Worm (Caenorhabditis elegans) whole organism, L1 larva: ENCODE data around the gene lin-15B.

Source experiments
- C16A3.4 ChIP-seq: fragments of 150-350 bp; optimal IDR thresholded peaks from 2 replicates; lab custom pipeline; 2014; ENCODE audit warnings: missing biosample characterization, missing genetic modification characterization
- C34B4.2 ChIP-seq: sonication (generic microtip); optimal IDR thresholded peaks from 2 replicates; lab custom pipeline; 2017; ENCODE audit warnings: mild to moderate bottlenecking, missing genetic modification characterization, missing compliant biosample characterization
- aha-1 ChIP-seq: fragments of 150-350 bp; optimal IDR thresholded peaks from 2 replicates; lab custom pipeline; 2014; ENCODE audit warnings: missing biosample characterization, missing genetic modification characterization
- ama-1 ChIP-seq: fragments of 150-350 bp; optimal IDR thresholded peaks from 2 replicates; lab custom pipeline; 2014
- blmp-1 ChIP-seq: fragments of 150-350 bp; optimal IDR thresholded peaks from 2 replicates; lab custom pipeline; 2014; ENCODE audit warnings: missing biosample characterization, missing genetic modification characterization
- ceh-63 ChIP-seq: fragments of 200-800 bp; sonication (Bioruptor generic); optimal IDR thresholded peaks from 2 replicates; lab custom pipeline; 2018; ENCODE audit warnings: mild to moderate bottlenecking, missing genetic modification characterization, missing compliant biosample characterization
- ceh-82 ChIP-seq, 3 experiments: fragments of 150-350 bp in 1 of 3; sonication (generic microtip) in 2 of 3; optimal IDR thresholded peaks; 2 replicates each; lab custom pipeline; 2014 to 2017; ENCODE audit warnings: missing biosample characterization in 3 of 3, missing genetic modification characterization in 3 of 3
- ceh-90 ChIP-seq: sonication (generic microtip); optimal IDR thresholded peaks from 2 replicates; lab custom pipeline; 2016; ENCODE audit warnings: missing genetic modification characterization, missing compliant biosample characterization
- dpl-1 ChIP-seq, 3 experiments: fragments of 150-350 bp in 2 of 3; sonication (generic microtip) in 1 of 3; optimal IDR thresholded peaks; 2 replicates each; lab custom pipeline; 2014 to 2017; ENCODE audit warnings: missing biosample characterization in 3 of 3, missing genetic modification characterization in 3 of 3, missing genetic modification reagents in 3 of 3
- dsc-1 ChIP-seq: sonication (generic microtip); optimal IDR thresholded peaks from 2 replicates; lab custom pipeline; 2016; ENCODE audit warnings: mild to moderate bottlenecking, missing genetic modification characterization, missing compliant biosample characterization
- efl-1 ChIP-seq, 4 experiments: fragments of 150-350 bp; optimal IDR thresholded peaks in 3 of 4; peaks in 1 of 4; 1 replicate in 1 of 4; 2 replicates in 3 of 4; lab custom pipeline; 2014; ENCODE audit warnings: missing biosample characterization in 2 of 4, missing genetic modification characterization in 2 of 4, missing genetic modification reagents in 2 of 4
- efl-3 ChIP-seq: fragments of 200-800 bp; sonication (Bioruptor generic); optimal IDR thresholded peaks from 2 replicates; lab custom pipeline; 2018; ENCODE audit warnings: mild to moderate bottlenecking, missing genetic modification characterization, missing compliant biosample characterization
- egl-13 ChIP-seq: sonication (generic microtip); optimal IDR thresholded peaks from 2 replicates; lab custom pipeline; 2016; ENCODE audit warnings: missing genotype, missing genetic modification reagents, missing genetic modification characterization, missing compliant biosample characterization
- egl-27 ChIP-seq, 2 experiments: fragments of 150-350 bp in 1 of 2; sonication (generic microtip); optimal IDR thresholded peaks; 3 replicates each; lab custom pipeline; 2017 to 2018; ENCODE audit warnings: missing biosample characterization in 2 of 2, missing genetic modification characterization in 2 of 2, missing genetic modification reagents in 2 of 2
- elt-2 ChIP-seq: sonication (generic microtip); optimal IDR thresholded peaks from 2 replicates; lab custom pipeline; 2016; ENCODE audit warnings: missing genetic modification characterization, mild to moderate bottlenecking, inconsistent platforms, missing compliant biosample characterization, missing genetic modification reagents
- fkh-4 ChIP-seq: sonication (generic microtip); optimal IDR thresholded peaks from 2 replicates; lab custom pipeline; 2016; ENCODE audit warnings: missing compliant biosample characterization, missing genetic modification characterization, borderline replicate concordance
- fkh-8 ChIP-seq: sonication (generic microtip); optimal IDR thresholded peaks from 2 replicates; lab custom pipeline; 2016; ENCODE audit warnings: mild to moderate bottlenecking, missing genetic modification characterization, missing compliant biosample characterization
- irx-1 ChIP-seq: sonication (generic microtip); optimal IDR thresholded peaks from 2 replicates; lab custom pipeline; 2016; ENCODE audit warnings: missing genetic modification characterization, missing compliant biosample characterization
- jun-1 ChIP-seq: fragments of 150-350 bp; optimal IDR thresholded peaks from 2 replicates; lab custom pipeline; 2014; ENCODE audit warnings: missing biosample characterization, missing genetic modification reagents, missing genetic modification characterization
- lin-13 ChIP-seq: fragments of 150-350 bp; optimal IDR thresholded peaks from 2 replicates; lab custom pipeline; 2014; ENCODE audit warnings: missing biosample characterization, missing genetic modification reagents, missing genetic modification characterization
- lin-15B ChIP-seq: fragments of 150-350 bp; sonication (generic microtip); optimal IDR thresholded peaks from 3 replicates; lab custom pipeline; 2014; ENCODE audit warnings: missing biosample characterization, missing genetic modification characterization
- lin-39 ChIP-seq: fragments of 150-350 bp; optimal IDR thresholded peaks from 2 replicates; lab custom pipeline; 2014; ENCODE audit warnings: missing biosample characterization, missing genetic modification reagents, missing genetic modification characterization
- lir-3 ChIP-seq: sonication (generic microtip); optimal IDR thresholded peaks from 2 replicates; lab custom pipeline; 2016; ENCODE audit warnings: mild to moderate bottlenecking, missing genetic modification characterization, moderate library complexity, missing compliant biosample characterization; ENCODE audit not compliant: poor library complexity
- lsy-2 ChIP-seq, 2 experiments: fragments of 150-350 bp; optimal IDR thresholded peaks; 2 replicates each; lab custom pipeline; 2014; ENCODE audit warnings: missing biosample characterization in 2 of 2, missing genetic modification characterization in 2 of 2
- mdl-1 ChIP-seq, 2 experiments: fragments of 150-350 bp; optimal IDR thresholded peaks; 2 replicates each; lab custom pipeline; 2014 to 2017; ENCODE audit warnings: missing biosample characterization in 2 of 2, missing genetic modification characterization in 2 of 2, inconsistent platforms in 1 of 2
- mef-2 ChIP-seq: fragments of 150-350 bp; optimal IDR thresholded peaks from 2 replicates; lab custom pipeline; 2014; ENCODE audit warnings: missing biosample characterization, missing genetic modification characterization
- nhr-12 ChIP-seq: sonication (generic microtip); optimal IDR thresholded peaks from 2 replicates; lab custom pipeline; 2017; ENCODE audit warnings: missing biosample characterization, missing genetic modification characterization
- nhr-20 ChIP-seq: sonication (generic microtip); optimal IDR thresholded peaks from 2 replicates; lab custom pipeline; 2016; ENCODE audit warnings: mild to moderate bottlenecking, missing genetic modification characterization, missing compliant biosample characterization
- nhr-237 ChIP-seq: fragments of 150-350 bp; optimal IDR thresholded peaks from 2 replicates; lab custom pipeline; 2014; ENCODE audit warnings: missing biosample characterization, missing genetic modification characterization
- nhr-28 ChIP-seq: fragments of 150-350 bp; optimal IDR thresholded peaks from 2 replicates; lab custom pipeline; 2014; ENCODE audit warnings: missing biosample characterization, missing genetic modification characterization
- nhr-71 ChIP-seq: sonication (generic microtip); optimal IDR thresholded peaks from 2 replicates; lab custom pipeline; 2016; ENCODE audit warnings: mild to moderate bottlenecking, missing genetic modification characterization, moderate library complexity, missing compliant biosample characterization
- nhr-76 ChIP-seq: sonication (generic microtip); optimal IDR thresholded peaks from 2 replicates; lab custom pipeline; 2017; ENCODE audit warnings: missing biosample characterization, missing genetic modification characterization
- nhr-77 ChIP-seq: fragments of 150-350 bp; optimal IDR thresholded peaks from 2 replicates; lab custom pipeline; 2014; ENCODE audit warnings: missing biosample characterization, missing genetic modification characterization
- nhr-84 ChIP-seq: sonication (generic microtip); optimal IDR thresholded peaks from 2 replicates; lab custom pipeline; 2017; ENCODE audit warnings: missing biosample characterization, missing genetic modification characterization
- nhr-85 ChIP-seq: sonication (generic microtip); peaks from one replicate; lab custom pipeline; 2016; ENCODE audit warnings: missing genetic modification characterization, inconsistent platforms, missing compliant biosample characterization
- nhr-90 ChIP-seq: sonication (generic microtip); optimal IDR thresholded peaks from 2 replicates; lab custom pipeline; 2016; ENCODE audit warnings: mild to moderate bottlenecking, missing genetic modification characterization, missing compliant biosample characterization; ENCODE audit not compliant: poor library complexity
- skn-1 ChIP-seq: fragments of 150-350 bp; optimal IDR thresholded peaks from 2 replicates; lab custom pipeline; 2014; ENCODE audit warnings: missing biosample characterization, missing genetic modification characterization
- snpc-4 ChIP-seq: fragments of 150-350 bp; optimal IDR thresholded peaks from 2 replicates; lab custom pipeline; 2014; ENCODE audit warnings: missing biosample characterization, missing genetic modification characterization
- snu-23 ChIP-seq: sonication (generic microtip); optimal IDR thresholded peaks from 2 replicates; lab custom pipeline; 2016; ENCODE audit warnings: missing genetic modification characterization, missing compliant biosample characterization
- sox-4 ChIP-seq: sonication (generic microtip); optimal IDR thresholded peaks from 2 replicates; lab custom pipeline; 2016; ENCODE audit warnings: missing genetic modification characterization, missing compliant biosample characterization
- sptf-1 ChIP-seq: fragments of 150-350 bp; optimal IDR thresholded peaks from 2 replicates; lab custom pipeline; 2014; ENCODE audit warnings: missing biosample characterization, missing genetic modification characterization
- sup-37 ChIP-seq: fragments of 200-800 bp; sonication (Bioruptor generic); optimal IDR thresholded peaks from 2 replicates; lab custom pipeline; 2018; ENCODE audit warnings: mild to moderate bottlenecking, missing genetic modification characterization, missing compliant biosample characterization
- swsn-7 ChIP-seq: sonication (generic microtip); optimal IDR thresholded peaks from 2 replicates; lab custom pipeline; 2016; ENCODE audit warnings: missing genetic modification characterization, missing compliant biosample characterization
- tbx-2 ChIP-seq: sonication (generic microtip); optimal IDR thresholded peaks from 2 replicates; lab custom pipeline; 2016; ENCODE audit warnings: missing genetic modification characterization, missing compliant biosample characterization
- tlp-1 ChIP-seq: fragments of 150-350 bp; optimal IDR thresholded peaks from 2 replicates; lab custom pipeline; 2014; ENCODE audit warnings: missing biosample characterization, missing genetic modification characterization
- unc-130 ChIP-seq: fragments of 150-350 bp; optimal IDR thresholded peaks from 2 replicates; lab custom pipeline; 2017; ENCODE audit warnings: missing biosample characterization, missing genetic modification characterization, inconsistent platforms
- unc-86 ChIP-seq: sonication (generic microtip); optimal IDR thresholded peaks from 2 replicates; lab custom pipeline; 2016; ENCODE audit warnings: missing genetic modification characterization, missing compliant biosample characterization
- unc-98 ChIP-seq: fragments of 200-800 bp; sonication (Bioruptor generic); IDR thresholded peaks from 2 replicates; pipeline ENCODE4 v1.3.6; 2022; ENCODE audit warnings: missing genetic modification characterization, missing compliant biosample characterization
- vab-15 ChIP-seq: sonication (generic microtip); optimal IDR thresholded peaks from 2 replicates; lab custom pipeline; 2017; ENCODE audit warnings: missing genotype, mild to moderate bottlenecking, missing genetic modification characterization, missing compliant biosample characterization
- xbp-1 ChIP-seq: sonication (generic microtip); optimal IDR thresholded peaks from 2 replicates; lab custom pipeline; 2016; ENCODE audit warnings: missing genetic modification characterization, missing compliant biosample characterization
- ztf-4 ChIP-seq: fragments of 150-350 bp; optimal IDR thresholded peaks from 2 replicates; lab custom pipeline; 2014; ENCODE audit warnings: missing biosample characterization, missing genetic modification characterization

Gene lin-15B

DNA sequence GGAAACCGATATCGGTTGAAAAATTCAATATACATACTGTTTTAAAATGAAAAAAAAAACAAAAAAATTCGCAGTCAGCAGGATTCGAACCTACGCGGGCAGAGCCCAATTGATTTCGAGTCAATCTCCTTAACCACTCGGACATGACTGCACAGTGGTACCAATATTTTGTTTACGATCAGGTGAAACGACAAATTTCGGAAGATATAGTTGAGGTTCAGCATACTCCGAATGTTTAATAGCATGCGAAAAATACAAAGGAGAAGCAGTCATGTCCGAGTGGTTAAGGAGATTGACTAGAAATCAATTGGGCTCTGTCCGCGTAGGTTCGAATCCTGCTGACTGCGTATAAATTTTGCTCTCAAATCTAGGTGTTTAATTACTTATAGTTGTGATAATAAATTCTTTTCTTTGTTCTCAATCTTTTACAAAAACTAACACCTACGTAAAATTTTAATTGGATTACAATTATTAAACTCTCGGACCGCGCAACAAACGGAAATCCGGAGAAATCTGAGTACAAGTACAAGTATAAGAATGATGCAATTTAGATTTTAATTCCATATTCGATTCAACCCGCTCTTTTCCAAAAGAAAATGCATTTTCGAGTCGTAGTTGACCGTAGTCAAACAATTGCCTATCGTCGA lies 47.5 kb downstream of the lin-15B start, which contains the start of gene Y7A5A.13:
Y7A5A.13 (plus strand) TSS at position 597 of the 647 bp plus-strand sequence.
- TF ChIP-seq fkh-4 (tag; lab: Kevin White, UChicago) (no peak), mdl-1 (tag; optimal IDR thresholded peaks at IDR 0.05; lab: Kevin White, UChicago) (no peak)

DNA sequence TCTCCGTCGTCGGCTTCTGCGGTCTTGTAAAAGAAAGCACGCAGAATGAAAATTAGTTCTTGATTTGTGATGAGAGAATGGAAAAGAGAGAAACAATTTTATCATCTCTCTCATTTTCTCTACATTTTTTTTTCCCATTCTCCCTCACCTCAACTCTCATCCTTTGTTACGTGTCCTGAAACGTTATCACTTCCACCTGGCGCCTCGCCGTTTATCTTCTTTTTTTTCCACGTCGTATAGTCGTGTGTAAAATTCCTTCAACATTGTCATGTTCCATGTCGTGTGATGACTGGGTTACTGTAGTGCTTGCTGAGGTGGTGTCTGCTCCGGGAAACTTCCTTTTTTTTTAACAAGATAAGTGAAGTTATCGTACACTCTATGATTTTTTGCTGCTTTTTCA lies 53.6 kb downstream of the lin-15B start:
- TF ChIP-seq elt-2 (tag; lab: Kevin White, UChicago) (peak; percentile 80), dpl-1 (GFP tag; optimal IDR thresholded peaks at IDR 0.05; lab: Kevin White, UChicago) (no peak), skn-1 (tag; lab: Kevin White, UChicago) (peak; percentile 0), nhr-237 (tag; lab: Kevin White, UChicago) (no peak), tbx-2 (tag; lab: Kevin White, UChicago) (no peak), ceh-90 (tag; lab: Kevin White, UChicago) (no peak), fkh-8 (tag; lab: Kevin White, UChicago) (no peak), lsy-2 (tag; optimal IDR thresholded peaks at IDR 0.05; lab: Kevin White, UChicago) (peak; percentile 17 to 89), C16A3.4 (tag; lab: Kevin White, UChicago) (peak; percentile 51), nhr-77 (tag; lab: Kevin White, UChicago) (no peak), efl-1 (optimal IDR thresholded peaks at IDR 0.05; lab: Kevin White, UChicago) (no peak), efl-1 (GFP tag; optimal IDR thresholded peaks at IDR 0.05 in 1 of 2; lab: Kevin White, UChicago) (peak in 1 of 2 experiments; percentile 65), lin-15B (no peak), unc-86 (tag; lab: Kevin White, UChicago) (no peak), swsn-7 (no peak), nhr-71 (tag; lab: Kevin White, UChicago) (peak; percentile 58), mef-2 (tag; lab: Kevin White, UChicago) (no peak), nhr-12 (tag; lab: Kevin White, UChicago) (no peak), sptf-1 (tag; lab: Kevin White, UChicago) (no peak), egl-27 (tag; optimal IDR thresholded peaks at IDR 0.05; lab: Kevin White, UChicago) (no peak), nhr-76 (tag; lab: Kevin White, UChicago) (no peak), C34B4.2 (tag; lab: Kevin White, UChicago) (no peak), egl-13 (tag; lab: Kevin White, UChicago) (no peak), xbp-1 (peak; percentile 6), sup-37 (GFP tag; lab: Kevin White, UChicago) (no peak), dsc-1 (no peak), jun-1 (tag; lab: Kevin White, UChicago) (no peak), nhr-20 (tag; lab: Kevin White, UChicago) (peak; percentile 50), snpc-4 (tag; lab: Kevin White, UChicago) (no peak), snu-23 (GFP tag; lab: Kevin White, UChicago) (peak; percentile 56), nhr-90 (tag; lab: Kevin White, UChicago) (no peak), ceh-82 (tag; optimal IDR thresholded peaks at IDR 0.05; lab: Kevin White, UChicago) (no peak), mdl-1 (tag; optimal IDR thresholded peaks at IDR 0.05; lab: Kevin White, UChicago) (peak in 1 of 2 experiments; percentile 70), lir-3 (no peak), nhr-85 (tag; lab: Kevin White, UChicago) (no peak), aha-1 (no peak), irx-1 (no peak), lin-39 (tag; lab: Kevin White, UChicago) (no peak), nhr-84 (tag; lab: Kevin White, UChicago) (no peak), ceh-63 (GFP tag; lab: Kevin White, UChicago) (no peak), efl-3 (GFP tag; lab: Kevin White, UChicago) (no peak), ama-1 (lab: Kevin White, UChicago) (peak; percentile 28), ztf-4 (tag; lab: Kevin White, UChicago) (no peak), unc-98 (GFP tag; lab: Robert Waterston, UW) (no peak), fkh-4 (tag; lab: Kevin White, UChicago) (no peak), blmp-1 (tag; lab: Kevin White, UChicago) (peak; percentile 75), unc-130 (peak; percentile 55), vab-15 (tag; lab: Kevin White, UChicago) (no peak), lin-13 (no peak), tlp-1 (tag; lab: Kevin White, UChicago) (no peak), nhr-28 (tag; lab: Kevin White, UChicago) (no peak), sox-4 (no peak)
